Worm (Caenorhabditis elegans) whole organism, young adult: ENCODE results near the gene abch-1.

ENCODE experiments used
- B0336.3 ChIP-seq: fragments of 200-800 bp; sonication (Bioruptor generic); IDR thresholded peaks from 2 replicates; pipeline ENCODE4 v1.3.6; 2022; ENCODE audit warnings: missing genetic modification characterization, missing compliant biosample characterization
- C06A6.2 ChIP-seq: fragments of 200-800 bp; sonication (Bioruptor generic); conservative IDR thresholded peaks from 2 replicates; pipeline ENCODE4 v1.3.6; 2022; ENCODE audit warnings: missing genetic modification characterization, missing compliant biosample characterization
- D2030.7 ChIP-seq: fragments of 200-800 bp; sonication (Bioruptor generic); IDR thresholded peaks from 2 replicates; pipeline ENCODE4 v1.3.6; 2022; ENCODE audit warnings: missing genetic modification reagents, missing genetic modification characterization, missing compliant biosample characterization
- K12H6.12 ChIP-seq: fragments of 200-800 bp; sonication (Bioruptor generic); optimal IDR thresholded peaks from 2 replicates; lab custom pipeline; 2018; ENCODE audit warnings: mild to moderate bottlenecking, missing genetic modification characterization, missing compliant biosample characterization
- Y56A3A.18 ChIP-seq: fragments of 200-800 bp; sonication (Bioruptor generic); IDR thresholded peaks from 2 replicates; pipeline ENCODE4 v1.3.6; 2022; ENCODE audit warnings: missing genetic modification reagents, missing genetic modification characterization, missing compliant biosample characterization
- ZK185.1 ChIP-seq: sonication (generic microtip); optimal IDR thresholded peaks from 2 replicates; lab custom pipeline; 2016; ENCODE audit warnings: mild to moderate bottlenecking, missing genetic modification characterization, missing compliant biosample characterization; ENCODE audit not compliant: poor library complexity, severe bottlenecking
- ama-1 ChIP-seq, 3 experiments: fragments of 150-350 bp in 1 of 3; sonication (generic microtip) in 2 of 3; optimal IDR thresholded peaks; 2 replicates each; lab custom pipeline; 2014 to 2018; ENCODE audit warnings: missing biosample characterization in 2 of 3, missing genetic modification characterization in 2 of 3, missing genetic modification reagents in 2 of 3
- aptf-3 ChIP-seq: fragments of 200-800 bp; sonication (Bioruptor generic); IDR thresholded peaks from 2 replicates; pipeline ENCODE4 v1.3.6; 2022; ENCODE audit warnings: missing genetic modification characterization, missing compliant biosample characterization
- attf-5 ChIP-seq: fragments of 200-800 bp; sonication (Bioruptor generic); optimal IDR thresholded peaks from 2 replicates; lab custom pipeline; 2018; ENCODE audit warnings: mild to moderate bottlenecking, missing genetic modification characterization, missing compliant biosample characterization
- attf-6 ChIP-seq: fragments of 200-800 bp; sonication (Bioruptor generic); IDR thresholded peaks from 2 replicates; pipeline ENCODE4 v1.3.6; 2022; ENCODE audit warnings: missing genetic modification reagents, missing genetic modification characterization, missing compliant biosample characterization
- bed-1 ChIP-seq: fragments of 200-800 bp; sonication (Bioruptor generic); IDR thresholded peaks from 2 replicates; pipeline ENCODE4 v1.3.6; 2022; ENCODE audit warnings: missing genetic modification reagents, missing genetic modification characterization, missing compliant biosample characterization
- cebp-1 ChIP-seq, 2 experiments: fragments of 200-800 bp in 1 of 2; sonication (Bioruptor generic) in 1 of 2; sonication (generic microtip) in 1 of 2; IDR thresholded peaks in 1 of 2; optimal IDR thresholded peaks in 1 of 2; 2 replicates each; pipeline versions ENCODE4 v1.3.6 to Lab custom; 2017 to 2022; ENCODE audit warnings: missing compliant biosample characterization in 2 of 2, missing genetic modification characterization in 2 of 2, mild to moderate bottlenecking in 1 of 2, missing genetic modification reagents in 1 of 2, moderate library complexity in 1 of 2
- ceh-40 ChIP-seq: fragments of 200-800 bp; sonication (Bioruptor generic); IDR thresholded peaks from 2 replicates; pipeline ENCODE4 v1.3.6; 2022; ENCODE audit warnings: missing genetic modification characterization, missing compliant biosample characterization
- ceh-58 ChIP-seq: fragments of 200-800 bp; sonication (Bioruptor generic); IDR thresholded peaks from 2 replicates; pipeline ENCODE4 v1.3.6; 2022; ENCODE audit warnings: missing genetic modification characterization, missing compliant biosample characterization
- ceh-79 ChIP-seq: sonication (generic microtip); optimal IDR thresholded peaks from 2 replicates; lab custom pipeline; 2017; ENCODE audit warnings: mild to moderate bottlenecking, missing genetic modification characterization, missing compliant biosample characterization
- die-1 ChIP-seq: sonication (generic microtip); optimal IDR thresholded peaks from 2 replicates; lab custom pipeline; 2016; ENCODE audit warnings: missing genotype, mild to moderate bottlenecking, missing genetic modification characterization, missing compliant biosample characterization
- dox-1 ChIP-seq: fragments of 200-800 bp; sonication (Bioruptor generic); IDR thresholded peaks from 2 replicates; pipeline ENCODE4 v1.3.6; 2022; ENCODE audit warnings: missing genetic modification reagents, missing genetic modification characterization, missing compliant biosample characterization
- egrh-3 ChIP-seq: fragments of 200-800 bp; sonication (Bioruptor generic); IDR thresholded peaks from 2 replicates; pipeline ENCODE4 v1.3.6; 2022; ENCODE audit warnings: missing genetic modification reagents, missing genetic modification characterization, missing compliant biosample characterization
- ets-4 ChIP-seq: fragments of 200-800 bp; sonication (Bioruptor generic); optimal IDR thresholded peaks from 2 replicates; lab custom pipeline; 2018; ENCODE audit warnings: mild to moderate bottlenecking, missing genetic modification characterization, missing compliant biosample characterization
- hlh-12 ChIP-seq: sonication (generic microtip); optimal IDR thresholded peaks from 2 replicates; lab custom pipeline; 2016; ENCODE audit warnings: missing genetic modification characterization, missing compliant biosample characterization
- hlh-26 ChIP-seq: fragments of 200-800 bp; sonication (Bioruptor generic); conservative IDR thresholded peaks from 2 replicates; pipeline ENCODE4 v1.3.6; 2022; ENCODE audit warnings: missing genetic modification reagents, missing genetic modification characterization, missing compliant biosample characterization
- hmg-1.2 ChIP-seq: fragments of 200-800 bp; sonication (Bioruptor generic); IDR thresholded peaks from 2 replicates; pipeline ENCODE4 v1.3.6; 2022; ENCODE audit warnings: missing genetic modification reagents, missing genetic modification characterization, missing compliant biosample characterization
- hsf-1 ChIP-seq: fragments of 200-800 bp; sonication (Bioruptor generic); IDR thresholded peaks from 2 replicates; pipeline ENCODE4 v1.3.6; 2022; ENCODE audit warnings: missing genetic modification reagents, missing genetic modification characterization, missing compliant biosample characterization
- lag-1 ChIP-seq: fragments of 200-800 bp; sonication (Bioruptor generic); IDR thresholded peaks from 2 replicates; pipeline ENCODE4 v1.3.6; 2022; ENCODE audit warnings: missing genetic modification reagents, missing genetic modification characterization, missing compliant biosample characterization
- let-607 ChIP-seq, 2 experiments: fragments of 200-800 bp in 1 of 2; sonication (Bioruptor generic) in 1 of 2; sonication (generic microtip) in 1 of 2; optimal IDR thresholded peaks; 2 replicates each; lab custom pipeline; 2016 to 2018; ENCODE audit warnings: mild to moderate bottlenecking in 2 of 2, missing compliant biosample characterization in 2 of 2, missing genetic modification characterization in 2 of 2, moderate library complexity in 2 of 2, missing genotype in 1 of 2
- lin-35 ChIP-seq, 3 experiments: fragments of 150-350 bp in 2 of 3; sonication (generic microtip) in 1 of 3; optimal IDR thresholded peaks; 2 replicates each; lab custom pipeline; 2014 to 2018; ENCODE audit warnings: missing biosample characterization in 3 of 3, missing genetic modification characterization in 3 of 3, missing genetic modification reagents in 3 of 3
- lin-40 ChIP-seq: sonication (generic microtip); optimal IDR thresholded peaks from 2 replicates; lab custom pipeline; 2016; ENCODE audit warnings: missing genetic modification characterization, mild to moderate bottlenecking, missing compliant biosample characterization, missing genotype, missing genetic modification reagents
- madf-3 ChIP-seq: fragments of 200-800 bp; sonication (Bioruptor generic); IDR thresholded peaks from 2 replicates; pipeline ENCODE4 v1.3.6; 2022; ENCODE audit warnings: missing genetic modification reagents, missing genetic modification characterization, missing compliant biosample characterization
- mcd-1 ChIP-seq: fragments of 200-800 bp; sonication (Bioruptor generic); IDR thresholded peaks from 2 replicates; pipeline ENCODE4 v1.3.6; 2022; ENCODE audit warnings: missing genetic modification reagents, missing genetic modification characterization, missing compliant biosample characterization
- nfyb-1 ChIP-seq: fragments of 200-800 bp; sonication (Bioruptor generic); IDR thresholded peaks from 2 replicates; pipeline ENCODE4 v1.3.6; 2022; ENCODE audit warnings: missing genetic modification reagents, missing genetic modification characterization, missing compliant biosample characterization
- nhr-80 ChIP-seq: sonication (generic microtip); optimal IDR thresholded peaks from 2 replicates; lab custom pipeline; 2016; ENCODE audit warnings: missing genetic modification characterization, missing compliant biosample characterization
- pbrm-1 ChIP-seq: fragments of 200-800 bp; sonication (Bioruptor generic); IDR thresholded peaks from 2 replicates; pipeline ENCODE4 v1.3.6; 2022; ENCODE audit warnings: missing genetic modification reagents, missing genetic modification characterization, missing compliant biosample characterization
- repo-1 ChIP-seq: sonication (generic microtip); optimal IDR thresholded peaks from 2 replicates; lab custom pipeline; 2017; ENCODE audit warnings: mild to moderate bottlenecking, missing genetic modification characterization, missing compliant biosample characterization
- snpc-4 ChIP-seq, 5 experiments: fragments of 150-350 bp in 1 of 5; sonication (generic microtip) in 4 of 5; optimal IDR thresholded peaks; 2 replicates each; lab custom pipeline; 2014 to 2018; ENCODE audit warnings: missing genetic modification characterization in 5 of 5, missing biosample characterization in 3 of 5, antibody characterized with exemption in 2 of 5, mild to moderate bottlenecking in 2 of 5, missing compliant biosample characterization in 2 of 5, missing genotype in 2 of 5, moderate library complexity in 2 of 5, missing genetic modification reagents in 1 of 5
- tbp1 ChIP-seq: fragments of 200-800 bp; sonication (Bioruptor generic); optimal IDR thresholded peaks from 2 replicates; lab custom pipeline; 2018; ENCODE audit warnings: mild to moderate bottlenecking, missing genetic modification characterization, missing compliant biosample characterization
- tlf-1 ChIP-seq: fragments of 200-800 bp; sonication (Bioruptor generic); optimal IDR thresholded peaks from 2 replicates; lab custom pipeline; 2018; ENCODE audit warnings: mild to moderate bottlenecking, missing genetic modification characterization, missing compliant biosample characterization
- unc-62 ChIP-seq: fragments of 150-350 bp; optimal IDR thresholded peaks from 2 replicates; lab custom pipeline; 2014; ENCODE audit warnings: missing biosample characterization, missing genetic modification reagents, missing genetic modification characterization
- zfh-2 ChIP-seq: fragments of 200-800 bp; sonication (Bioruptor generic); conservative IDR thresholded peaks from 2 replicates; pipeline ENCODE4 v1.3.6; 2022; ENCODE audit warnings: missing genetic modification reagents, missing genetic modification characterization, missing compliant biosample characterization
- ztf-26 ChIP-seq: sonication (generic microtip); optimal IDR thresholded peaks from 2 replicates; lab custom pipeline; 2017; ENCODE audit warnings: missing genetic modification characterization, missing compliant biosample characterization

Gene abch-1

DNA sequence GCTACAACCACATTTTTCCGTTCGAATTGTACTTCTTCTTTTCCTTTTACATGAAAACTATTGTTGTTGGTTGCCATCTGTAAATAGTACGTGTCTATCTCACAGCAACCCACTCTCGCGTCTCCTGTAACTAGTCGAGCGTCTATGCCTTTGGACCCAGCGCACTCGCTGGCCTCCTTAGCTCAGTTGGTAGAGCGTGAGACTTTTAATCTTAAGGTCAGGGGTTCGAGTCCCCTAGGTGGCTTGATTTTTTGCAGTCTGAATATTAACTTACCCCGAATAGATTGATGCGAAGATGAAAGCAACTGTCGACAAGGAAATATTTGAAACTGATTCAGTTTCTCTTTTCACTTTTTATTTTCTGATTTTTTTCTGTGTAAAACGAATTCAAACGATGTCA lies 33.6 kb upstream of the abch-1 start, which contains the start of gene mpz-3 (continued):
- TF ChIP-seq snpc-4 (GFP tag; optimal IDR thresholded peaks at IDR 0.05; lab: Kevin White, UChicago) (peak; percentile 27), snpc-4 (tag; optimal IDR thresholded peaks at IDR 0.05; lab: Kevin White, UChicago) (no peak), C06A6.2 (GFP tag; lab: Robert Waterston, UW) (no peak), K12H6.12 (tag; lab: Kevin White, UChicago) (no peak), dox-1 (GFP tag; lab: Robert Waterston, UW) (no peak), ets-4 (GFP tag; lab: Kevin White, UChicago) (no peak), tlf-1 (GFP tag; lab: Kevin White, UChicago) (no peak), ztf-26 (tag; lab: Kevin White, UChicago) (peak; percentile 9), Y56A3A.18 (GFP tag; lab: Robert Waterston, UW) (no peak), hlh-12 (tag; lab: Kevin White, UChicago) (no peak), hsf-1 (GFP tag; lab: Robert Waterston, UW) (no peak), egrh-3 (GFP tag; lab: Robert Waterston, UW) (no peak)
- TF ChIP-seq, all 124 proteins: peak for 33

DNA sequence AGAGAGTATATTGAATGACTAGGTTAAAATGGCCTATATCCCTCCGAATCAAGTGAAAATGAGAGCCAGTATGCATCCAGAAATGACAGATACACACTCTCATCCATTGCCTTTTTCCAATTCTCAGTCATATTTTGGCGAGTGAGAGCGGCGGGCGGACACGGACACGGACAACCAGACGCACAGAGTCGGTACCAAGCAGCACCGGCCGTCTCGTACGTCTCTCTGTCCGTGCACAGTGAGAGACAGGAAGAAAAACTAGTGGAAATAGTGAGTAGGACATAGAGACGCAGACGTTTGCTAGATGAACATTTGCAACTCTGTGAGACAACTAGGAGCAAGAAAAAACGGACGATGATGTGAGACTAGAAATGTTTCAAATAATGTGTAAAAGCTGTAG lies 31.8 kb upstream of the abch-1 start:
- TF ChIP-seq hmg-1.2 (peak; percentile 87), ZK185.1 (peak; percentile 10), C06A6.2 (GFP tag; lab: Robert Waterston, UW) (no peak), madf-3 (GFP tag; lab: Robert Waterston, UW) (no peak), attf-6 (GFP tag; lab: Robert Waterston, UW) (no peak), attf-5 (GFP tag; lab: Kevin White, UChicago) (peak; percentile 16), mcd-1 (GFP tag; lab: Robert Waterston, UW) (0 out of 2 replicates have a peak, but pooled peaks have one; percentile 8), K12H6.12 (tag; lab: Kevin White, UChicago) (no peak), unc-62 (GFP tag; lab: Kevin White, UChicago) (no peak), nfyb-1 (0 out of 2 replicates have a peak, but pooled peaks have one; percentile 22), snpc-4 (GFP tag; optimal IDR thresholded peaks at IDR 0.05; lab: Kevin White, UChicago) (no peak), snpc-4 (tag; optimal IDR thresholded peaks at IDR 0.05; lab: Kevin White, UChicago) (peak in 1 of 4 experiments; percentile 48), ceh-58 (GFP tag; lab: Robert Waterston, UW) (no peak), D2030.7 (GFP tag; lab: Robert Waterston, UW) (no peak), nhr-80 (tag; lab: Kevin White, UChicago) (peak; percentile 44), ama-1 (optimal IDR thresholded peaks at IDR 0.05; lab: Kevin White, UChicago) (no peak), ama-1 (GFP tag; optimal IDR thresholded peaks at IDR 0.05; lab: Kevin White, UChicago) (no peak), tbp1 (GFP tag; lab: Kevin White, UChicago) (peak; percentile 11), bed-1 (GFP tag; lab: Robert Waterston, UW) (no peak), zfh-2 (GFP tag; lab: Robert Waterston, UW) (peak; percentile 49), hlh-26 (GFP tag; lab: Robert Waterston, UW) (no peak), cebp-1 (GFP tag; IDR thresholded peaks at IDR 0.05; lab: Robert Waterston, UW) (no peak), cebp-1 (tag; optimal IDR thresholded peaks at IDR 0.05; lab: Kevin White, UChicago) (peak; percentile 46), die-1 (tag; lab: Kevin White, UChicago) (no peak), lin-40 (tag; lab: Kevin White, UChicago) (no peak), lin-35 (GFP tag; optimal IDR thresholded peaks at IDR 0.05; lab: Kevin White, UChicago) (peak in 1 of 3 experiments; percentile 18)

DNA sequence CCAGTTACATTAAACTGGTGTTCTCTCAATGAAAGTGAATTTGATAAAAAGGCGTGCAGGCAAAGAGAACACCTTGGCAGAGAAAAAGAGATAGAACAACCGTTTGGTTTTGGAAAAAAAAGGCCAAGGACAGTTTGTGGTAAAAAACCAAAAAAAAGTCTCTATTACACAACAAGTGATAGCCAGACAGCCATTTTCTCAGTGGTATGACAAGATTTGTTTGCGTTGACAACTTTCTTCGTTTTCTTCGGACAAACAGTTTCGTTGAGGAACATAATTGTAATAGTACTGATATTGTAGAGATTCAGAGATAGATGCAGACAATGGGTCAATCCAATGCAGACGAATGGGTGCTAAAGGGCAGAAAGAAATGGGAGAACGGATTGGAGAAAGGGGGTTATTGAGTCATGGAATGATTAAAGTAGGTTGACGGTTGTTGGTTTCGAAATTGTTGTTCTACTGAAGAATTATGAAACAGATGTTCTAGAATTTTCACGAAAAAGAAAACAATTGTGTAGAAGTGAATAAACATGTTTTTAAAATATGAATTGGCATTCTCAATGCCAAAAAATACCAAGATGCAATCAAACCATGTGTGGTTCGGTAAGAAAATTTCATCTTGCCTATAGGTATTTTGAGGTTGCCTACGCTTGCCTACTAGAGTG lies 30.9 kb upstream of the abch-1 start:
- peak; percentile 80 for TF ChIP-seq lin-40 (tag; lab: Kevin White, UChicago)
- no peak for TF ChIP-seq ceh-40 (GFP tag; lab: Robert Waterston, UW)
- TF ChIP-seq B0336.3 (GFP tag; lab: Robert Waterston, UW): no peak
- TF ChIP-seq cebp-1 (GFP tag; IDR thresholded peaks at IDR 0.05; lab: Robert Waterston, UW): peak; percentile 55
- TF ChIP-seq cebp-1 (tag; optimal IDR thresholded peaks at IDR 0.05; lab: Kevin White, UChicago): peak; percentile 79
- TF ChIP-seq C06A6.2 (GFP tag; lab: Robert Waterston, UW): no peak
- TF ChIP-seq repo-1: no peak
- TF ChIP-seq attf-5 (GFP tag; lab: Kevin White, UChicago): no peak
- TF ChIP-seq lag-1 (GFP tag; lab: Robert Waterston, UW): no peak
- peak; percentile 12 for TF ChIP-seq ama-1 (optimal IDR thresholded peaks at IDR 0.05; lab: Kevin White, UChicago)
- no peak for TF ChIP-seq ama-1 (GFP tag; optimal IDR thresholded peaks at IDR 0.05; lab: Kevin White, UChicago)
- no peak for TF ChIP-seq ceh-79 (tag; lab: Kevin White, UChicago)
- no peak for TF ChIP-seq ZK185.1
- no peak for TF ChIP-seq tbp1 (GFP tag; lab: Kevin White, UChicago)
- TF ChIP-seq snpc-4 (GFP tag; optimal IDR thresholded peaks at IDR 0.05; lab: Kevin White, UChicago): no peak
- TF ChIP-seq snpc-4 (tag; optimal IDR thresholded peaks at IDR 0.05; lab: Kevin White, UChicago): no peak
- TF ChIP-seq hmg-1.2: peak; percentile 67; the same call in 1 of the 2 replicates
- no peak for TF ChIP-seq ceh-58 (GFP tag; lab: Robert Waterston, UW)
- no peak for TF ChIP-seq pbrm-1 (GFP tag; lab: Robert Waterston, UW)
- peak; percentile 73 for TF ChIP-seq ztf-26 (tag; lab: Kevin White, UChicago)
- no peak for TF ChIP-seq aptf-3 (GFP tag; lab: Robert Waterston, UW)
- no peak for TF ChIP-seq let-607 (tag; optimal IDR thresholded peaks at IDR 0.05; lab: Kevin White, UChicago)
